Fruit fly (Drosophila melanogaster): ENCODE data around the gene Sk2.
A peak's percentile ranks its signal among the peaks of the same experiment; 100 is the strongest.

- TF ChIP-seq CG1620 (GFP tag; optimal IDR thresholded peaks at IDR 0.05), result peak; percentile 26
- TF ChIP-seq pad (GFP tag; optimal IDR thresholded peaks at IDR 0.05), result peak; percentile 24
- TF ChIP-seq cnc (optimal IDR thresholded peaks at IDR 0.05), result no peak
- TF ChIP-seq toe (GFP tag; optimal IDR thresholded peaks at IDR 0.05), result peak; percentile 50
- TF ChIP-seq kay (GFP tag; ENCODE audit: borderline replicate concordance), result no peak
- TF ChIP-seq CG14711 (tag; optimal IDR thresholded peaks at IDR 0.05), result peak; percentile 36
- TF ChIP-seq Clk (GFP tag; optimal IDR thresholded peaks at IDR 0.05), result peak; percentile 18
- TF ChIP-seq CG33017 (tag; optimal IDR thresholded peaks at IDR 0.05), result peak; percentile 71
- peak; percentile 52 for TF ChIP-seq tj (GFP tag; optimal IDR thresholded peaks at IDR 0.05)
- peak; percentile 87 for TF ChIP-seq bab1 (GFP tag; optimal IDR thresholded peaks at IDR 0.05)
- peak; percentile 96 for TF ChIP-seq cic (GFP tag; optimal IDR thresholded peaks at IDR 0.05)
- peak; percentile 48 for TF ChIP-seq ovo (GFP tag; optimal IDR thresholded peaks at IDR 0.05)
- peak; percentile 79 for TF ChIP-seq CG11617 (GFP tag; optimal IDR thresholded peaks at IDR 0.05)
- peak; percentile 71 for TF ChIP-seq CG7101 (tag; optimal IDR thresholded peaks at IDR 0.05)
Measured at dm6 chr3L:3070274-3071204, 23.7 kb downstream of the Sk2 start, which contains the start of the genes CG32486 and PAN3.

All from whole organism, adult.